Fruit fly (Drosophila melanogaster): Measurements from ENCODE around the gene CG12236.
A peak's percentile ranks its signal among the peaks of the same experiment; 100 is the strongest.

CG12236 gene

dm6 chrX:5907916-5908315 is at the start of gene CG12236 (continued):
- TF ChIP-seq Dip2 (GFP tag; IDR thresholded peaks at IDR 0.05) (no peak), Trl (optimal IDR thresholded peaks at IDR 0.05) (no peak), Trl (GFP tag; optimal IDR thresholded peaks at IDR 0.05) (peak; percentile 49), HLHmδ (GFP tag; optimal IDR thresholded peaks at IDR 0.05) (peak; percentile 38), kni (GFP tag; optimal IDR thresholded peaks at IDR 0.05) (peak; percentile 63), Fer2 (tag; optimal IDR thresholded peaks at IDR 0.05) (peak; percentile 13), CG12299 (tag; optimal IDR thresholded peaks at IDR 0.05) (no peak), ken (GFP tag; IDR thresholded peaks at IDR 0.05) (peak; percentile 47; the same call in 1 of the 3 replicates), lbe (GFP tag; optimal IDR thresholded peaks at IDR 0.05) (no peak), pan (optimal IDR thresholded peaks at IDR 0.05) (no peak), pan (GFP tag; optimal IDR thresholded peaks at IDR 0.05 in 1 of 2, IDR thresholded peaks at IDR 0.05 in 1 of 2) (peak in 1 of 2 experiments; percentile 19), Dip3 (GFP tag; optimal IDR thresholded peaks at IDR 0.05) (peak; percentile 34), Camta (GFP tag; optimal IDR thresholded peaks at IDR 0.05) (peak; percentile 37), NfI (GFP tag; optimal IDR thresholded peaks at IDR 0.05) (peak; percentile 65), ase (GFP tag; IDR thresholded peaks at IDR 0.05) (no peak), Hr39 (optimal IDR thresholded peaks at IDR 0.05) (no peak), crc (GFP tag; optimal IDR thresholded peaks at IDR 0.05) (no peak), HLH3B (GFP tag; IDR thresholded peaks at IDR 0.05) (peak; percentile 15; the same call in 1 of the 2 replicates), mam (GFP tag; optimal IDR thresholded peaks at IDR 0.05) (peak; percentile 49), CG4730 (GFP tag; IDR thresholded peaks at IDR 0.05) (no peak), CG8765 (GFP tag; IDR thresholded peaks at IDR 0.05) (no peak), Jarid2 (GFP tag; optimal IDR thresholded peaks at IDR 0.05) (no peak), CG11695 (GFP tag; IDR thresholded peaks at IDR 0.05) (no peak), slp2 (GFP tag; optimal IDR thresholded peaks at IDR 0.05) (peak; percentile 10), Adf1 (GFP tag; IDR thresholded peaks at IDR 0.05) (peak; percentile 42; the same call in 1 of the 2 replicates), eve (GFP tag; optimal IDR thresholded peaks at IDR 0.05) (no peak), Bteb2 (GFP tag; optimal IDR thresholded peaks at IDR 0.05) (no peak), kah (GFP tag; optimal IDR thresholded peaks at IDR 0.05) (peak; percentile 59), inv (GFP tag; IDR thresholded peaks at IDR 0.05; ENCODE audit: partially characterized antibody) (no peak), ind (GFP tag; optimal IDR thresholded peaks at IDR 0.05) (peak; percentile 31), CG32767 (GFP tag; IDR thresholded peaks at IDR 0.05) (0 out of 2 replicates have a peak, but pooled peaks have one; percentile 21), CG30403 (GFP tag; optimal IDR thresholded peaks at IDR 0.05) (peak; percentile 30), Chrac-16 (GFP tag; optimal IDR thresholded peaks at IDR 0.05) (peak; percentile 13), CG15696 (tag; optimal IDR thresholded peaks at IDR 0.05) (peak; percentile 47), eyg (GFP tag; optimal IDR thresholded peaks at IDR 0.05) (no peak), CG2116 (GFP tag; optimal IDR thresholded peaks at IDR 0.05) (peak; percentile 99), ranshi (GFP tag; IDR thresholded peaks at IDR 0.05) (peak; percentile 42; the same call in 1 of the 2 replicates), CG18599 (GFP tag; optimal IDR thresholded peaks at IDR 0.05) (peak; percentile 13), CG6689 (GFP tag; IDR thresholded peaks at IDR 0.05) (peak; percentile 30; the same call in 1 of the 2 replicates), maf-S (GFP tag; optimal IDR thresholded peaks at IDR 0.05) (peak; percentile 25), Antp (GFP tag; optimal IDR thresholded peaks at IDR 0.05) (peak; percentile 34), CG11560 (tag; IDR thresholded peaks at IDR 0.05) (0 out of 3 replicates have a peak, but pooled peaks have one; percentile 50), CG8924 (tag; optimal IDR thresholded peaks at IDR 0.05) (peak; percentile 13), CG14710 (tag; optimal IDR thresholded peaks at IDR 0.05) (peak; percentile 73), Atf3 (GFP tag; optimal IDR thresholded peaks at IDR 0.05) (no peak), amos (GFP tag; IDR thresholded peaks at IDR 0.05; ENCODE audit: partially characterized antibody) (peak; percentile 52), z (GFP tag; IDR thresholded peaks at IDR 0.05) (no peak), lilli (GFP tag; optimal IDR thresholded peaks at IDR 0.05) (peak; percentile 49), zfh2 (GFP tag; optimal IDR thresholded peaks at IDR 0.05) (peak; percentile 41), Ssrp (tag; optimal IDR thresholded peaks at IDR 0.05) (no peak), sd (tag; optimal IDR thresholded peaks at IDR 0.05) (peak; percentile 53), CG14965 (GFP tag; optimal IDR thresholded peaks at IDR 0.05; ENCODE audit: borderline replicate concordance) (no peak)

All from whole organism, embryonic.